Worm (Caenorhabditis elegans): ENCODE measurements around the gene jhdm-1.

- TF ChIP-seq him-1 (tag; optimal IDR thresholded peaks at IDR 0.05) (no peak), W03F9.2 (tag; optimal IDR thresholded peaks at IDR 0.05) (no peak), dao-5 (tag; optimal IDR thresholded peaks at IDR 0.05) (no peak)
Observed at ce11 chrIII:6422721-6423120, 31.6 kb upstream of the jhdm-1 start.

Data from whole organism, L4/young adult.